Worm (Caenorhabditis elegans): ENCODE measurements around the gene ppat-1.

ce11 chrIII:4735443-4735842 lies 46.4 kb downstream of the ppat-1 start, which contains the start of gene F17C8.7:
- TF ChIP-seq M03D4.4 (tag; optimal IDR thresholded peaks at IDR 0.05) = no peak
- TF ChIP-seq cnd-1 (tag; optimal IDR thresholded peaks at IDR 0.05) = no peak
- TF ChIP-seq ztf-11 (tag; optimal IDR thresholded peaks at IDR 0.05) = no peak
- no peak for TF ChIP-seq lin-13 (tag; optimal IDR thresholded peaks at IDR 0.05)
- TF ChIP-seq mep-1 (tag; optimal IDR thresholded peaks at IDR 0.05) = no peak
- TF ChIP-seq snpc-4 (tag; optimal IDR thresholded peaks at IDR 0.05) = no peak

Measured in whole organism, mixed stage, embryonic.